Worm (Caenorhabditis elegans): ENCODE data around the gene puf-11.
A peak's percentile ranks its signal among the peaks of the same experiment; 100 is the strongest.

The puf-11 gene

DNA sequence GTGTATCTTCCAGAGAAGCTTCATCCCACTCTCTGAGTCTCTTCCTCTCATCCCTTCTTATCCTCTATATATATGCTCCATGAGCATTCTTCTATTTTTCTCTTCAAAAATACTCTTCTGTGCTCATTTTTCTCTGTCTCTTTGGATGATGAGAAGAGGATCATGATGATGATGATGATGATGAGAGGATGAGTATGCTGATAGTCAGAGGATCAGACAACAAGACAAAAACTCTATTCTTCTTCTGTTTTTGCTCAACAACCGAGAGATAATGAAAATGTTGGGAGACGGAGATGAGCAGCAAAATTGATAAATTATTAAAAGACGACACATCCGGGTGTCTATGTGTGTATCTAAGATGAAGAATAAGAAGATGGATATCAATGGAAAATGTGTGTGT, 28.1 kb upstream of the puf-11 start:
- TF ChIP-seq sem-4 (tag; optimal IDR thresholded peaks at IDR 0.05) (peak; percentile 11), skn-1 (tag; optimal IDR thresholded peaks at IDR 0.05) (no peak), F13H6.1 (tag; optimal IDR thresholded peaks at IDR 0.05) (peak; percentile 82), elt-3 (tag; optimal IDR thresholded peaks at IDR 0.05) (no peak), ztf-11 (tag; optimal IDR thresholded peaks at IDR 0.05) (no peak), lsy-2 (tag; optimal IDR thresholded peaks at IDR 0.05) (peak; percentile 12 to 75), nhr-6 (tag; optimal IDR thresholded peaks at IDR 0.05) (peak; percentile 36), peb-1 (tag; optimal IDR thresholded peaks at IDR 0.05) (no peak), lin-13 (GFP tag; optimal IDR thresholded peaks at IDR 0.05) (peak; percentile 23), zag-1 (tag; optimal IDR thresholded peaks at IDR 0.05) (peak; percentile 54), sma-3 (GFP tag; optimal IDR thresholded peaks at IDR 0.05) (no peak), nhr-77 (tag; optimal IDR thresholded peaks at IDR 0.05) (no peak), egl-27 (tag; optimal IDR thresholded peaks at IDR 0.05) (no peak), unc-62 (GFP tag; optimal IDR thresholded peaks at IDR 0.05) (no peak), C34F6.9 (tag; optimal IDR thresholded peaks at IDR 0.05) (peak; percentile 89), nhr-25 (tag; optimal IDR thresholded peaks at IDR 0.05) (no peak), fos-1 (tag; optimal IDR thresholded peaks at IDR 0.05) (peak; percentile 41), unc-55 (GFP tag; optimal IDR thresholded peaks at IDR 0.05) (peak; percentile 87), sma-9 (GFP tag; optimal IDR thresholded peaks at IDR 0.05) (peak; percentile 71), sma-9 (tag; optimal IDR thresholded peaks at IDR 0.05) (no peak), ztf-1 (GFP tag; conservative IDR thresholded peaks at IDR 0.05) (no peak), nhr-129 (tag; optimal IDR thresholded peaks at IDR 0.05) (peak; percentile 79), Y55F3AM.14 (GFP tag; optimal IDR thresholded peaks at IDR 0.05) (no peak), ceh-82 (tag; optimal IDR thresholded peaks at IDR 0.05) (no peak), nhr-23 (tag; optimal IDR thresholded peaks at IDR 0.05) (no peak), nhr-12 (tag; optimal IDR thresholded peaks at IDR 0.05) (no peak), crh-2 (tag; optimal IDR thresholded peaks at IDR 0.05) (peak; percentile 39), lin-39 (tag; optimal IDR thresholded peaks at IDR 0.05) (peak; percentile 70), mdl-1 (tag; optimal IDR thresholded peaks at IDR 0.05) (no peak), ceh-16 (tag; optimal IDR thresholded peaks at IDR 0.05) (no peak)

DNA sequence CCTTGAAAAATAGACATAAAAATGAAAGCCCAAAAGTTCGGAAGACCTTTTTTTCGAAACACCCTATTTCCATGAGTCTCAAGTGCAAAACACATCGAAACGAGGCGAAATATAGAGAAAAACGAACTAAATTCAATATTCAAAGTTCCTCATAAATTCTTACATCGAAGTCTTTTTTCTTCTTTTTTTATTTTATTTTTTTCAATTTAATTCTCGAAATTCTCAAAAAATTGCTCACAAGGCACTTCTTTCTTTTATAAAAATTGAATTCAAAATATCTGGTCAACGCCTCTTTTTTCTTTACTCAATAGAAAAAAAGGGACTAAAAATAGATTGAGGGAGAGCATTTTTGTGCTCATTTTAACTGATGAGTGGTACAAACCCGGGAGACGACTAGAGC, 26.2 kb upstream of the puf-11 start:
- TF ChIP-seq nhr-6 (tag; optimal IDR thresholded peaks at IDR 0.05) (no peak), lsy-2 (tag; optimal IDR thresholded peaks at IDR 0.05) (no peak), ztf-4 (tag; optimal IDR thresholded peaks at IDR 0.05) (no peak), ZK546.5 (tag; optimal IDR thresholded peaks at IDR 0.05) (no peak), ztf-1 (GFP tag; conservative IDR thresholded peaks at IDR 0.05) (no peak), blmp-1 (tag; optimal IDR thresholded peaks at IDR 0.05; ENCODE audit: insufficient read depth) (no peak), nhr-10 (tag; optimal IDR thresholded peaks at IDR 0.05) (no peak), lin-39 (tag; optimal IDR thresholded peaks at IDR 0.05) (no peak), lin-11 (tag; optimal IDR thresholded peaks at IDR 0.05) (no peak), C34F6.9 (tag; optimal IDR thresholded peaks at IDR 0.05) (no peak), nhr-77 (tag; optimal IDR thresholded peaks at IDR 0.05) (no peak), nhr-11 (tag; optimal IDR thresholded peaks at IDR 0.05) (no peak), nhr-23 (tag; optimal IDR thresholded peaks at IDR 0.05) (no peak), skn-1 (tag; optimal IDR thresholded peaks at IDR 0.05) (no peak), dmd-4 (tag; optimal IDR thresholded peaks at IDR 0.05) (no peak)

- TF ChIP-seq peb-1 (tag; optimal IDR thresholded peaks at IDR 0.05): no peak
- no peak for TF ChIP-seq ceh-16 (tag; optimal IDR thresholded peaks at IDR 0.05)
- no peak for TF ChIP-seq F13H6.1 (tag; optimal IDR thresholded peaks at IDR 0.05)
- TF ChIP-seq aly-2 (tag; optimal IDR thresholded peaks at IDR 0.05): no peak
- TF ChIP-seq unc-55 (GFP tag; optimal IDR thresholded peaks at IDR 0.05): no peak
- no peak for TF ChIP-seq egl-27 (tag; optimal IDR thresholded peaks at IDR 0.05)
- TF ChIP-seq nhr-237 (tag; optimal IDR thresholded peaks at IDR 0.05): no peak
- no peak for TF ChIP-seq mbf-1 (tag; optimal IDR thresholded peaks at IDR 0.05)
- TF ChIP-seq lin-39 (tag; optimal IDR thresholded peaks at IDR 0.05): no peak
- no peak for TF ChIP-seq nhr-25 (tag; optimal IDR thresholded peaks at IDR 0.05)
- TF ChIP-seq ztf-1 (GFP tag; conservative IDR thresholded peaks at IDR 0.05): no peak
- no peak for TF ChIP-seq lsy-2 (tag; optimal IDR thresholded peaks at IDR 0.05)
- TF ChIP-seq fos-1 (tag; optimal IDR thresholded peaks at IDR 0.05): no peak
- no peak for TF ChIP-seq ZK546.5 (tag; optimal IDR thresholded peaks at IDR 0.05)
- no peak for TF ChIP-seq alr-1 (tag; optimal IDR thresholded peaks at IDR 0.05)
- TF ChIP-seq lin-11 (tag; optimal IDR thresholded peaks at IDR 0.05): no peak
Observed at ce11 chrIV:6402386-6402905, 18.9 kb upstream of the puf-11 start, which contains the start of gene sfrp-1. Gene sfrp-1 (minus strand): TSS chrIV:6402436.

Measured in whole organism, L2 larva.